Fruit fly (Drosophila melanogaster): Measurements from ENCODE around the gene CG4440.

DNA sequence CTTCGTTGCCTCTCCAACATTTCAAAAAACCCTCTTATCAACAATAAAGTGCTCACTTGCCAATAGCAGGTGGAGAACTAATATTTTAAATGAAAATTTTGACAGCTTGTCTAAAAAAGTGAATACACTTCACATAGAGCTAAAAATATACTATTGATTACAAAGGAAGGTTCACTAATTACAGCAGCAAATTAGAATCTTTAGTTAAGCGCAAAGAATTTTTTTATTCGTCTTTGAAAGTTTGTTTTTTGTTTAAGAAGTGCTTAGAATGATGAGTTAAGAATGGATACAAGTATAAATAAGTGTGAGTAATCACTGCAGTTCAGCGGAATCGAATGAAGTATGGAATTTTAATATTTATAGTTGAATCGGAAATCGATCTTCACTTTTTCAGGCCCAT lies 12.5 kb downstream of the CG4440 start, which contains the start of gene CG44405:
- TF ChIP-seq pan (optimal IDR thresholded peaks at IDR 0.05) (no peak), CG8478 (optimal IDR thresholded peaks at IDR 0.05) (no peak)

All from whole organism.